Fruit fly (Drosophila melanogaster): Measurements from ENCODE around the gene Nubp2.

The Nubp2 gene

dm6 chr3L:20505732-20506131 is 20.6 kb upstream of the Nubp2 start, which contains the start of gene CG5078:
TSS of gene CG5078 (plus strand) at chr3L:20506032.
- no peak for TF ChIP-seq CG10348 (GFP tag; IDR thresholded peaks at IDR 0.05)
- TF ChIP-seq CG15710 (tag; optimal IDR thresholded peaks at IDR 0.05): no peak

dm6 chr3L:20507552-20507951 is 18.8 kb upstream of the Nubp2 start:
- TF ChIP-seq CG9948 (tag; optimal IDR thresholded peaks at IDR 0.05): no peak
- no peak for TF ChIP-seq CG32121 (GFP tag; IDR thresholded peaks at IDR 0.05)
- TF ChIP-seq Ets98B (GFP tag; IDR thresholded peaks at IDR 0.05): peak; percentile 7; the same call in 1 of the 2 replicates
- no peak for TF ChIP-seq Pif1A (GFP tag; optimal IDR thresholded peaks at IDR 0.05)
- no peak for TF ChIP-seq CG14655 (GFP tag; optimal IDR thresholded peaks at IDR 0.05)
- TF ChIP-seq CG15710 (tag; optimal IDR thresholded peaks at IDR 0.05): no peak

dm6 chr3L:20508136-20508635 is 18.2 kb upstream of the Nubp2 start:
- TF ChIP-seq Ets98B (GFP tag; IDR thresholded peaks at IDR 0.05): peak; percentile 89
- TF ChIP-seq Pif1A (GFP tag; optimal IDR thresholded peaks at IDR 0.05): peak; percentile 91
- peak; percentile 90 for TF ChIP-seq fd96Ca (GFP tag; IDR thresholded peaks at IDR 0.05)
- TF ChIP-seq gl (tag; optimal IDR thresholded peaks at IDR 0.05): peak; percentile 75
- peak; percentile 89 for TF ChIP-seq CG17806 (tag; optimal IDR thresholded peaks at IDR 0.05)
- TF ChIP-seq EcR (GFP tag; optimal IDR thresholded peaks at IDR 0.05): peak; percentile 59
- TF ChIP-seq Snoo (tag; optimal IDR thresholded peaks at IDR 0.05): peak; percentile 88
- TF ChIP-seq rn (GFP tag; IDR thresholded peaks at IDR 0.05): peak; percentile 39; the same call in 1 of the 2 replicates
- TF ChIP-seq D1 (tag; optimal IDR thresholded peaks at IDR 0.05): peak; percentile 78
- no peak for TF ChIP-seq CG13204 (GFP tag; optimal IDR thresholded peaks at IDR 0.05)
- TF ChIP-seq CG15710 (tag; optimal IDR thresholded peaks at IDR 0.05): peak; percentile 91
- peak; percentile 61 for TF ChIP-seq CG10348 (GFP tag; IDR thresholded peaks at IDR 0.05)
- TF ChIP-seq Pif1B (GFP tag; optimal IDR thresholded peaks at IDR 0.05): peak; percentile 87
- TF ChIP-seq CG8301 (tag; optimal IDR thresholded peaks at IDR 0.05): peak; percentile 83
- peak; percentile 89 for TF ChIP-seq CG14655 (GFP tag; optimal IDR thresholded peaks at IDR 0.05)
- TF ChIP-seq CG34367 (tag; optimal IDR thresholded peaks at IDR 0.05): peak; percentile 82
- peak; percentile 65 for TF ChIP-seq CG12605 (GFP tag; IDR thresholded peaks at IDR 0.05)
- TF ChIP-seq CG4496 (GFP tag; IDR thresholded peaks at IDR 0.05): peak; percentile 89; the same call in 2 of the 3 replicates
- TF ChIP-seq CG9948 (tag; optimal IDR thresholded peaks at IDR 0.05): peak; percentile 87
- TF ChIP-seq CG32121 (GFP tag; IDR thresholded peaks at IDR 0.05): peak; percentile 88
- TF ChIP-seq CG8159 (tag; optimal IDR thresholded peaks at IDR 0.05): peak; percentile 93

- TF ChIP-seq CG17806 (tag; optimal IDR thresholded peaks at IDR 0.05): peak; percentile 65
- TF ChIP-seq EcR (GFP tag; optimal IDR thresholded peaks at IDR 0.05): peak; percentile 1
- no peak for TF ChIP-seq CG12605 (GFP tag; IDR thresholded peaks at IDR 0.05)
- TF ChIP-seq Pif1B (GFP tag; optimal IDR thresholded peaks at IDR 0.05): peak; percentile 74
- TF ChIP-seq CG8159 (tag; optimal IDR thresholded peaks at IDR 0.05): peak; percentile 85
- no peak for TF ChIP-seq gl (tag; optimal IDR thresholded peaks at IDR 0.05)
- TF ChIP-seq CG14655 (GFP tag; optimal IDR thresholded peaks at IDR 0.05): peak; percentile 90
- peak; percentile 77 for TF ChIP-seq CG15710 (tag; optimal IDR thresholded peaks at IDR 0.05)
- peak; percentile 77 for TF ChIP-seq Pif1A (GFP tag; optimal IDR thresholded peaks at IDR 0.05)
- TF ChIP-seq CG4496 (GFP tag; IDR thresholded peaks at IDR 0.05): no peak
- TF ChIP-seq rn (GFP tag; IDR thresholded peaks at IDR 0.05): no peak
- 0 out of 3 replicates have a peak, but pooled peaks have one; percentile 19 for TF ChIP-seq fd96Ca (GFP tag; IDR thresholded peaks at IDR 0.05)
- peak; percentile 63 for TF ChIP-seq CG34367 (tag; optimal IDR thresholded peaks at IDR 0.05)
- peak; percentile 76 for TF ChIP-seq CG9948 (tag; optimal IDR thresholded peaks at IDR 0.05)
- TF ChIP-seq CG10348 (GFP tag; IDR thresholded peaks at IDR 0.05): no peak
- peak; percentile 63 for TF ChIP-seq D1 (tag; optimal IDR thresholded peaks at IDR 0.05)
- peak; percentile 74 for TF ChIP-seq Snoo (tag; optimal IDR thresholded peaks at IDR 0.05)
- TF ChIP-seq CG8301 (tag; optimal IDR thresholded peaks at IDR 0.05): peak; percentile 81
- TF ChIP-seq Ets98B (GFP tag; IDR thresholded peaks at IDR 0.05): peak; percentile 44; the same call in 1 of the 2 replicates
- peak; percentile 45 for TF ChIP-seq CG13204 (GFP tag; optimal IDR thresholded peaks at IDR 0.05)
Measured at dm6 chr3L:20509121-20509934, 17.0 kb upstream of the Nubp2 start.

- no peak for TF ChIP-seq CG9948 (tag; optimal IDR thresholded peaks at IDR 0.05)
- peak; percentile 86 for TF ChIP-seq EcR (GFP tag; optimal IDR thresholded peaks at IDR 0.05)
- peak; percentile 20 for TF ChIP-seq CG13204 (GFP tag; optimal IDR thresholded peaks at IDR 0.05)
Measured at dm6 chr3L:20511499-20512108, 14.8 kb upstream of the Nubp2 start.

dm6 chr3L:20514101-20514500 is 12.3 kb upstream of the Nubp2 start:
- TF ChIP-seq Snoo (tag; optimal IDR thresholded peaks at IDR 0.05): no peak
- no peak for TF ChIP-seq CG32121 (GFP tag; IDR thresholded peaks at IDR 0.05)
- no peak for TF ChIP-seq CG9948 (tag; optimal IDR thresholded peaks at IDR 0.05)
- TF ChIP-seq fd96Ca (GFP tag; IDR thresholded peaks at IDR 0.05): no peak
- no peak for TF ChIP-seq gl (tag; optimal IDR thresholded peaks at IDR 0.05)
- no peak for TF ChIP-seq CG8159 (tag; optimal IDR thresholded peaks at IDR 0.05)
- TF ChIP-seq Pif1B (GFP tag; optimal IDR thresholded peaks at IDR 0.05): no peak
- TF ChIP-seq D1 (tag; optimal IDR thresholded peaks at IDR 0.05): no peak
- TF ChIP-seq CG4496 (GFP tag; IDR thresholded peaks at IDR 0.05): no peak
- no peak for TF ChIP-seq EcR (GFP tag; optimal IDR thresholded peaks at IDR 0.05)
- TF ChIP-seq CG13204 (GFP tag; optimal IDR thresholded peaks at IDR 0.05): no peak
- no peak for TF ChIP-seq CG14655 (GFP tag; optimal IDR thresholded peaks at IDR 0.05)
- no peak for TF ChIP-seq CG17806 (tag; optimal IDR thresholded peaks at IDR 0.05)
- TF ChIP-seq Ets98B (GFP tag; IDR thresholded peaks at IDR 0.05): no peak
- TF ChIP-seq CG12605 (GFP tag; IDR thresholded peaks at IDR 0.05): no peak
- TF ChIP-seq Pif1A (GFP tag; optimal IDR thresholded peaks at IDR 0.05): no peak
- no peak for TF ChIP-seq CG15710 (tag; optimal IDR thresholded peaks at IDR 0.05)
